Worm (Caenorhabditis elegans) whole organism, early embryonic: ENCODE data around the gene irg-4.

ENCODE experiments used
- ceh-13 ChIP-seq: fragments of 200-800 bp; sonication (Bioruptor generic); optimal IDR thresholded peaks from 2 replicates; lab custom pipeline; 2018; ENCODE audit warnings: mild to moderate bottlenecking, missing genetic modification characterization, missing compliant biosample characterization
- ceh-36 ChIP-seq: sonication (generic microtip); optimal IDR thresholded peaks from 2 replicates; lab custom pipeline; 2016; ENCODE audit warnings: missing genetic modification characterization, inconsistent platforms, missing compliant biosample characterization
- ets-7 ChIP-seq: sonication (generic microtip); optimal IDR thresholded peaks from 2 replicates; lab custom pipeline; 2016; ENCODE audit warnings: missing genotype, missing genetic modification characterization, missing compliant biosample characterization
- flt-1 ChIP-seq: fragments of 200-800 bp; sonication (Bioruptor generic); IDR thresholded peaks from 2 replicates; pipeline ENCODE4 v1.3.6; 2022; ENCODE audit warnings: missing genetic modification characterization, missing compliant biosample characterization
- hmbx-1 ChIP-seq: sonication (generic microtip); optimal IDR thresholded peaks from 2 replicates; lab custom pipeline; 2016; ENCODE audit warnings: mild to moderate bottlenecking, missing genetic modification characterization, missing compliant biosample characterization
- pes-1 ChIP-seq: fragments of 200-800 bp; sonication (Bioruptor generic); IDR thresholded peaks from 2 replicates; pipeline ENCODE4 v1.3.6; 2022; ENCODE audit warnings: missing genetic modification reagents, missing genetic modification characterization, missing compliant biosample characterization
- scrt-1 ChIP-seq: fragments of 200-800 bp; sonication (Bioruptor generic); IDR thresholded peaks from 2 replicates; pipeline ENCODE4 v1.3.6; 2022; ENCODE audit warnings: missing genetic modification characterization, missing compliant biosample characterization
- sea-1 ChIP-seq: fragments of 200-800 bp; sonication (Bioruptor generic); conservative IDR thresholded peaks from 2 replicates; pipeline ENCODE4 v1.3.6; 2022; ENCODE audit warnings: missing genetic modification characterization, missing compliant biosample characterization
- tbx-11 ChIP-seq: fragments of 200-800 bp; sonication (Bioruptor generic); IDR thresholded peaks from 2 replicates; pipeline ENCODE4 v1.3.6; 2022; ENCODE audit warnings: missing genetic modification characterization, missing compliant biosample characterization
- tbx-37 ChIP-seq: fragments of 200-800 bp; sonication (Bioruptor generic); conservative IDR thresholded peaks from 2 replicates; pipeline ENCODE4 v1.3.6; 2022; ENCODE audit warnings: missing genetic modification reagents, missing genetic modification characterization, missing compliant biosample characterization
- tra-4 ChIP-seq: sonication (generic microtip); optimal IDR thresholded peaks from 2 replicates; lab custom pipeline; 2017; ENCODE audit warnings: missing genetic modification characterization, missing compliant biosample characterization

The irg-4 gene

ce11 chrIV:12487194-12487593 lies 51.6 kb downstream of the irg-4 start, which contains the start of gene sru-26:
sru-26 (plus strand) TSS chrIV:12487494.
- TF ChIP-seq ets-7 (tag; lab: Kevin White, UChicago) = no peak
- no peak for TF ChIP-seq flt-1 (GFP tag; lab: Robert Waterston, UW)
- TF ChIP-seq scrt-1 (GFP tag; lab: Robert Waterston, UW) = no peak
- no peak for TF ChIP-seq tra-4 (tag; lab: Kevin White, UChicago)
- no peak for TF ChIP-seq pes-1 (GFP tag; lab: Robert Waterston, UW)
- TF ChIP-seq tbx-37 (GFP tag; lab: Robert Waterston, UW) = no peak
- no peak for TF ChIP-seq ceh-13 (GFP tag; lab: Kevin White, UChicago)
- TF ChIP-seq sea-1 (GFP tag; lab: Robert Waterston, UW) = no peak
- no peak for TF ChIP-seq tbx-11
- no peak for TF ChIP-seq hmbx-1 (tag; lab: Kevin White, UChicago)
- TF ChIP-seq ceh-36 (tag; lab: Kevin White, UChicago) = no peak
